Worm (Caenorhabditis elegans) whole organism, L4/young adult: ENCODE data around the gene F28F9.2.

Experiments used
- W03F9.2 ChIP-seq: fragments of 150-350 bp; optimal IDR thresholded peaks from 2 replicates; lab custom pipeline; 2014; ENCODE audit warnings: missing biosample characterization, missing genetic modification characterization
- dao-5 ChIP-seq: sonication (generic microtip); optimal IDR thresholded peaks from 2 replicates; lab custom pipeline; 2016; ENCODE audit warnings: missing genotype, missing genetic modification characterization, moderate library complexity, missing compliant biosample characterization
- him-1 ChIP-seq: sonication (generic microtip); optimal IDR thresholded peaks from 2 replicates; lab custom pipeline; 2016; ENCODE audit warnings: missing genotype, missing genetic modification reagents, missing genetic modification characterization, missing compliant biosample characterization

F28F9.2 gene

DNA sequence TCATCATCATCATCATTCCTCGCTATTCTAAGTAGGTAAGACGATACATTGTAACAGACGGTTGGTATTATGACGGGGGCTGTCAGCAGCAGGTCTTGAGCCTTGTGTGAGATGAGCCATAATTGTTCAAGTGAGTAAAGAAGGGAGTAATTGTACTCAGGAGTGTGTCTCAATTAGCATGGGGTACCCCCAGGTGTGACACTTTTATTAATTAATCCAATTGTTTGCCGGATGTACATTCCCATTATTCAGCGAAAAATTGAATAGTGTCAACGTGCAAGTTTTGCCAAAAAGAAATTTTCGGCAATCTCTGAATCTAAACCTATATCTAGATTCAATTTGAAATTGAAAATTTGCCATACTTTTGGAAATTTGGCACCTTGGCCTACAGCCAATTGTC, 9.5 kb downstream of the F28F9.2 start:
- TF ChIP-seq him-1 (tag; lab: Kevin White, UChicago) (no peak), W03F9.2 (tag; lab: Kevin White, UChicago) (no peak), dao-5 (tag; lab: Kevin White, UChicago) (no peak)

DNA sequence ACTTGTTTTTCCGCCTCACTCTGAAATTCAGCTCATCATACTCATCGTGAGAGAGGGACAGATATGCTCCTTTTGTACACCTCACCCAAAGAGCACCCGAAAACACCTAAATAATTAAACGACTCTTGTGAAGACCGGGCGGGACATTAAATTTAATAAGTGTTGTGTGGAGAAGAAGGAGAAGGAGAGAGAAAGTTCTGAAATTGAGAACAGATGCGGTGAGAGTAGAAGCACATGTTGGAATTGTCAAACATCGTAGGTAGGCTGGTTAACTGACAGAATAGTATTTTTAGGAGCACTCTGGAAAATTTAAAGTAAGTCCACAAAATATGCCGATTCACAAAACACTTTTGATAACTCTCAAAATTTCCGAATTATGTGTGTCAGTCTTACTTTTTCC, 14.0 kb downstream of the F28F9.2 start:
- TF ChIP-seq W03F9.2 (tag; lab: Kevin White, UChicago) (no peak), him-1 (tag; lab: Kevin White, UChicago) (no peak), dao-5 (tag; lab: Kevin White, UChicago) (no peak)

DNA sequence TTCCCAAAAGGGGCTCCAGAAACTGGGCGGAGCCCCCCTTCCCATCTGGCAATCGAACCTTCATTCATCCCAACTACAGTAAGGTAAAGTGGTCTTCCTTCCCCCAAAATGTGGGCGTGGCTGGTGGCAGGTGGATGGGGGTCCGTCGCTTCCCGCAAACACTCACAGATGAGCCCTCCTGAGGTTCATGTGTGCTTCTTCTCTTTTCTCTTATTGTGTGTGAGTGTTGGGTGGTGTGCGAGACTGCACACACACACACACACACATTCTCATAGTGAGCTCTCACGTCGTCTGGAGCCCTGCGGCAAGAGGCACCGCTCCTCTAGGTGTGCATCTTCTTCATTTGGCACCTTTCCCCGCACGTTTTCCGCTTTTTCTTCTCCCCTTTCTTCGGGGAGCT, 15.1 kb downstream of the F28F9.2 start:
- no peak for TF ChIP-seq W03F9.2 (tag; lab: Kevin White, UChicago)
- no peak for TF ChIP-seq him-1 (tag; lab: Kevin White, UChicago)
- no peak for TF ChIP-seq dao-5 (tag; lab: Kevin White, UChicago)

DNA sequence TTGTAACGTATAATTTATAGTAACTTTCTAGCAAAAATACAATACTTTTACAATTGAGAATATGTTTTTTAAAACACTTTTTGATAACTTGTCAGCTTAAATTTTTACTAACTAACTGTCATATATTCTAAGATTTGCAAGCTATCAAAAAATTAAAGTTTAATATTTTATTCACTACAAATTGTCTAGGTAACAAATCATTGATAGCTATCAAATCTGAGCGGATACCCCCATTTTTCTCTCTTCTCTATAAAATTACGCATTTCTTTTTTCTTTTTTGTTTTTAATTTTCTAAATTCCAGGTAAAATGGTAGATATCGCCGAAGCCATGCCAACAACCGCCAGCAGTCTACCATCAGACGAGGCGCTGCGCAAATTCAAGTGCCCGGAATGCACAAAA, 16.0 kb downstream of the F28F9.2 start, which contains the start of gene zag-1:
Gene zag-1, plus strand, starts transcription at position 301 of the 400 bp plus-strand sequence.
- TF ChIP-seq W03F9.2 (tag; lab: Kevin White, UChicago) = no peak
- TF ChIP-seq him-1 (tag; lab: Kevin White, UChicago) = no peak
- TF ChIP-seq dao-5 (tag; lab: Kevin White, UChicago) = no peak

DNA sequence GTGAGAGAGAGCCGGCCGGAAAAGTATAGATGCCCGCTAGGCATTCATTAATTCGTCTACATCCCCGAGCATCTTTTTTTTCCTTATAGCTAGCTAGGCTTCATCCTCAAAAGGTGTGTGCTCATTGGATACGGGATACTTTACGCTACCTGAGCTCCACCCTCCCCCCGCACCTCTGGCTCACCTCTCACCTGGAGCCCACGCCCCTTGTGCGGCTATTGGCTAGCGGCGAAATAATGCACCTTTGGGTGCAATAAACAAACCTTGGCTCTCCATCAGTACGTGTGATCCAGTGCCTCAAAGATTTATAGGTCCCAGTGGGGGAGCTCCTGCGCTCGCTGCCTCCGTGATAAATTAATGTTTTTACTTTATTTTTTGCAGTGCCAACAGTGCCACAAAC, 16.7 kb downstream of the F28F9.2 start:
- TF ChIP-seq W03F9.2 (tag; lab: Kevin White, UChicago) (no peak), him-1 (tag; lab: Kevin White, UChicago) (no peak), dao-5 (tag; lab: Kevin White, UChicago) (no peak)

DNA sequence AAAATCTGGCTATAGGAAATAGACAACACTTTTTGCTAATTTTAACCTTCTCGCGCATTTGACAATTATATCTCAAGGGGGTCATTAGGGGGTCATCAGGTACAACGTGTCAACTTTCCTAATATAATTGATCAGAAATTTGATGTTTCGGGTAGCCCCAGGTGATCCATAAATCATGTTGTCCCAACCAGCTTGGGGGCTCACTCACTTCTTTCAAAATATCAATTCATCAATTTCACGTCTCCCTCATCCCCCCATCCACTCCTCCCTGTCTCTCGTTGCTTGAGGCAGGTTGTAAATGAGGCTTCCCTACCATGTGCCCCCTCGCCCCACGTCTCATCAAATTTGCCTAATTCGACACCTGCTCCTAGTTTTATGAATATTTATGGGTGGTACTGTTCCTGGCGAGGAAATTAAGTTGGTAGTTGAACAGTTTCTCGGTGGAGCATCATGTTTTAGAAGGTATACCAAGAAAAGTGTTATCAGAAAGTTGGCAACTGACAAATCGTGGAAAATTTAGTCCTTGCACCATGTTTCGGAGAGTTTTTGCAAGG, 18.6 kb downstream of the F28F9.2 start:
- TF ChIP-seq dao-5 (tag; lab: Kevin White, UChicago) (no peak), him-1 (tag; lab: Kevin White, UChicago) (no peak), W03F9.2 (tag; lab: Kevin White, UChicago) (no peak)

DNA sequence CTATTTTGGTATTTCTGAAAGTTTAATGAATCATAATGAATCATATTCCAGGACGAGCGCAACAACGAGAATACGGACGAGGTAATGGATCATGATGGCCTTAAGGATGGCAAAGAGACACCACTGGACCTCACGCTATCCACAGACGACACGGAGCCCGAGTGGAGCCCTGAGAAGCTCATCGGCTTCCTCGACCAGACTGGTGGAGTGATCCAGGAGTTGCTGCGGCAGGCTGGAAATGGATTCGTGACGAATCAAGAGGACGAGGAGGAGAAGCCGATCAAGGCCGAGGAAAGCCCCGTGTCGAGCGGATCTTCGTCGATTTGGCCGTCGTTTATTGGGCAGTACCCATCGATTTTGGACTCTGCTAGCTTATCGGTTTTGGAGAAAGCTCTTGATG, 20.0 kb downstream of the F28F9.2 start:
- no peak for TF ChIP-seq him-1 (tag; lab: Kevin White, UChicago)
- no peak for TF ChIP-seq dao-5 (tag; lab: Kevin White, UChicago)
- TF ChIP-seq W03F9.2 (tag; lab: Kevin White, UChicago) = no peak

DNA sequence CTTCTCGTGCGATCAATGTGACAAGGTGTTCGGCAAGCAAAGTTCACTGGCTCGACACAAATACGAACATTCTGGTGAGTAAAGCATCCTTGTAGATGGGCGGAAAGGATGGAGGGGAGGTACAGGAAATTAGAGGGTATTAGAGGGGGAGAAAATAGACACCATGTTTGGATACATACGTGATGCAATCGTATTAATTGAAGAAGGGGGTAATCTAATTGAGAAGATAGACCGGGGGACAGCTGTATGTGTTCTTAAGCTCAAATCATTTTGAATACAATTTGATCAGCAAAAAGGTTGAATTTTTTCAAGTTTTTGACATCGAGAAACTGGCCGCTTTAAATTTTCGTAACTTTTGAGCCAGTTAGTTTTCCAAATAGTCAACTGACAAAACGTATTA, 20.9 kb downstream of the F28F9.2 start:
- TF ChIP-seq W03F9.2 (tag; lab: Kevin White, UChicago) = no peak
- no peak for TF ChIP-seq him-1 (tag; lab: Kevin White, UChicago)
- TF ChIP-seq dao-5 (tag; lab: Kevin White, UChicago) = no peak

DNA sequence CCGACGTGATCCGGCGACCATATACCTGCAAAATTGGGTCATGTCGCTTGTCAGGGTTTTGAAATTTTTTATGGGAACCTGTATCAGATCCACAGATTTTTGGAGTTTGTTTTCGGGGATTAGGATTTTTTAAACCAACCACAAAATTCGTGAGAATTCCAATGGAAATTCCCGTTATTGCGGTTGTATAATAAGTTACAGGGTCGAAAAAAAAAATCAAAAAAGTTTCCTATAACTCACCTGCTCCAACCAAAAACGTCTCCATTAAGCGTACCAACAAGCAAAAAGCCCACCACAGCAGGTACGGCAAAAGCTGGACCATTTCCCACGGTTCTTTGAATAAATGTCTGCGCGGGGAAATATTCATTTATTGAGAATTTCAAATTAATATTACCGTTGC, 23.4 kb downstream of the F28F9.2 start:
- no peak for TF ChIP-seq W03F9.2 (tag; lab: Kevin White, UChicago)
- no peak for TF ChIP-seq him-1 (tag; lab: Kevin White, UChicago)
- no peak for TF ChIP-seq dao-5 (tag; lab: Kevin White, UChicago)

DNA sequence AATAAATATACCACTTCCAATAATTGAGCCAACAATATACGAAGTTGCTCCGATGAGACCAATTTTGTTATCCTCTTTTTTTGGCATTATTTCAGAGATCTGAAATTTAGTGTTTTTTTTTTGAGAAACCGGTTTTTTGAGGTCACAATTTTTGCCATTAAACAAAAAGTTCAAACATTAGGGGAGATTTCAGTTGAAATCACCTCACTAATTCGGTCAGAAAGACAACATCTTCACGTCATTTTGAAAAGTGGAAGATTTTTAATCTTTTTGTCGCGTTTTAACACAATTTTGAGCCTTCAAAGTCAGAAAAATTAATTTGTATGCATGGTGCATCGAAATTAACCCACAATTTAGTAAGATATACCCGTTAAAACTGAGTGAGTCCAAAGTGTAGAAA, 25.4 kb downstream of the F28F9.2 start, which contains the start of gene aat-8:
Gene aat-8, minus strand, starts transcription at position 101 of the 400 bp plus-strand sequence.
- TF ChIP-seq dao-5 (tag; lab: Kevin White, UChicago) (no peak), him-1 (tag; lab: Kevin White, UChicago) (no peak), W03F9.2 (tag; lab: Kevin White, UChicago) (no peak)

DNA sequence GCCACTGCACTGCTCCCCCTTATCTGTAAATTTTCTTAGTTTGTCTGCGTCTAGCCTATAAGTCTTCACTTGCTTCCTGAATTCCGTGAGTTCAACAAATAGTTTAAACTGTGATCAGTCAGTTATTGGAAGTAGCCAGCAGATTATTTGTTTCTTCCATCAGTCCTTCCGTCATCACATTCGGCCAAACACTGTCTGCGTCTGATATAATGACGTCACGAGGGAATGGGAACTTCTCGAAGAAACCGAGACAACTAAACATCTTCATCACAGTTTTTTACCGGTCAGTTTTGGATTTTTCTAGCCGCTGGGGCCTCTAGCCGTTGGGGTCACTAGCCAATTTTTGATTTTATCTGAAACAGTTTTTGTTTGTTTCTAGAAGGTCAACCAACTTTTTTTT, 26.5 kb downstream of the F28F9.2 start:
- TF ChIP-seq W03F9.2 (tag; lab: Kevin White, UChicago) = no peak
- no peak for TF ChIP-seq dao-5 (tag; lab: Kevin White, UChicago)
- no peak for TF ChIP-seq him-1 (tag; lab: Kevin White, UChicago)

DNA sequence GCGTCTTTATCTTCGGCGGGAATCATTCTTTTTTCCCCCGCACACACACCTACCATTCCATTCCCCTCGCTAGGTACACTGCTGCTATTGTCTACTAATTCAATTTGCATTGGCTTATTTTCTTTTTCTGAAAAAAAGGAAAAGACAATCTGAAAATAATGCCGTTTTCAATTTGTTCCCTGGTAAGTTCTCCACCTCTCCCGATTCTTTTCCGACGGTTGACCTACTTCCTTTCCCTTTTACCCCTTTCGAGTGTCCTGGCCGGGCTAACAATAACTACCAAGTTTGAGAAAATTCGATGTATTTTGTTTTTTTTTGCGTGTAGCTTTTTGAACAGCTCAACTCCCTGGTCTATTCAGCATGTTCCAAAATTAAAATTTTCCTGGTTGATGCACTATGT, 27.7 kb downstream of the F28F9.2 start, which contains the start of gene F37C4.4:
Gene F37C4.4, plus strand, starts transcription at position 58 of the 400 bp plus-strand sequence.
- no peak for TF ChIP-seq W03F9.2 (tag; lab: Kevin White, UChicago)

DNA sequence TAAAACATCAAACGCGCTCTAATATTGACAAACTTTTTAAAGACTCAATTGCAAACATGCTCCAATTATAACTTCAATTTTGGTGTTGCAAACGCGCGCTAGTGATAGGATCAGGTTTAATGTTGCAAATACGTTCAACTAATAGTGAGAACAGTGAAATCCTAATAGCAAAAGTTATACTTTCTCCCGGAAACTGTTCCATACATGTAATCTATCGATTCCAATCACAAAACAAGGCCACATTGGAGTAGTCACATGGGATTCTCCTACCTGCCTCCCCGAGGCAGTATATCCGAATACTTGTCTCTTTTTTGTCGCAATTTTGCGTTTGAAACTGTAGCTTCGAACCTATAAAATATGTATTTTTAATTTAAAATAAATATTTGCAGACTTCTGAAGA, 30.4 kb downstream of the F28F9.2 start:
- TF ChIP-seq dao-5 (tag; lab: Kevin White, UChicago) = no peak
- TF ChIP-seq him-1 (tag; lab: Kevin White, UChicago) = no peak
- TF ChIP-seq W03F9.2 (tag; lab: Kevin White, UChicago) = no peak

DNA sequence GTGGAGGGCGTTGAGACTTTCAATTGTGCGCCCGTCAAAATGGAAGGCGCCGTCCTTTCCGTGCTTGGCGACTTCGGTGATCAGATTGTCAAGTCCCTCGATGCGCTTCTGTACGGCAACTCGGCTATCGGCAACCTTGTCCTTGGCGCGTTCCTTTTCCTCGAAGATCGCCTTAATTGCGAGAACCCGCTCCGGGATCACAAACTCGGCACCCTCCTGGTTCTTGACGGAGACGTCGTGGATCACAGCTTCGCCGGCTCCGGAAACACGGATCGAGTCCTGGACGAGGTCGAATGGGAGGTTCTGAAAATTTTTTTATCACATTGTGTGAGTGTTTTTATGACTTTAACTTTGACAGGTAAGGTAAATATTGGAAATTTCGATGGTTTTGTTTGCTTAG, 33.7 kb downstream of the F28F9.2 start:
- no peak for TF ChIP-seq W03F9.2 (tag; lab: Kevin White, UChicago)
- no peak for TF ChIP-seq dao-5 (tag; lab: Kevin White, UChicago)
- TF ChIP-seq him-1 (tag; lab: Kevin White, UChicago) = no peak
